Worm (Caenorhabditis elegans) whole organism, late embryonic: ENCODE results near the gene delm-1.

Experiments used
- C08G9.2 ChIP-seq: sonication (generic microtip); optimal IDR thresholded peaks from 2 replicates; lab custom pipeline; 2016; ENCODE audit warnings: mild to moderate bottlenecking, missing genetic modification characterization, moderate library complexity, missing compliant biosample characterization
- C38D4.7 ChIP-seq: fragments of 200-800 bp; sonication (Bioruptor generic); optimal IDR thresholded peaks from 2 replicates; lab custom pipeline; 2018; ENCODE audit warnings: mild to moderate bottlenecking, missing genetic modification characterization, moderate library complexity, missing compliant biosample characterization
- F13H6.1 ChIP-seq: sonication (generic microtip); optimal IDR thresholded peaks from 2 replicates; lab custom pipeline; 2016; ENCODE audit warnings: missing genetic modification characterization, missing compliant biosample characterization
- K02D7.2 ChIP-seq: sonication (generic microtip); optimal IDR thresholded peaks from 2 replicates; lab custom pipeline; 2017; ENCODE audit warnings: mild to moderate bottlenecking, missing genetic modification characterization, missing compliant biosample characterization
- K09A11.1 ChIP-seq: sonication (generic microtip); optimal IDR thresholded peaks from 2 replicates; lab custom pipeline; 2017; ENCODE audit warnings: antibody characterized with exemption, mild to moderate bottlenecking, missing genetic modification characterization, missing compliant biosample characterization; ENCODE audit not compliant: insufficient read depth
- T23F11.4 ChIP-seq: fragments of 200-800 bp; sonication (Bioruptor generic); optimal IDR thresholded peaks from 2 replicates; lab custom pipeline; 2018; ENCODE audit warnings: mild to moderate bottlenecking, missing genetic modification characterization, missing compliant biosample characterization
- ama-1 ChIP-seq: fragments of 150-350 bp; optimal IDR thresholded peaks from 2 replicates; lab custom pipeline; 2014
- ceh-14 ChIP-seq: sonication (generic microtip); optimal IDR thresholded peaks from 2 replicates; lab custom pipeline; 2016; ENCODE audit warnings: missing genotype, missing genetic modification characterization, missing compliant biosample characterization
- ceh-18 ChIP-seq: sonication (generic microtip); optimal IDR thresholded peaks from 2 replicates; lab custom pipeline; 2016; ENCODE audit warnings: missing genetic modification characterization, missing compliant biosample characterization
- ceh-19 ChIP-seq: fragments of 200-800 bp; sonication (Bioruptor generic); optimal IDR thresholded peaks from 2 replicates; lab custom pipeline; 2018; ENCODE audit warnings: mild to moderate bottlenecking, missing genetic modification characterization, missing compliant biosample characterization
- ceh-2 ChIP-seq: sonication (generic microtip); optimal IDR thresholded peaks from 2 replicates; lab custom pipeline; 2016; ENCODE audit warnings: missing genotype, missing genetic modification characterization, missing compliant biosample characterization
- ceh-24 ChIP-seq: sonication (generic microtip); optimal IDR thresholded peaks from 2 replicates; lab custom pipeline; 2016; ENCODE audit warnings: mild to moderate bottlenecking, missing genetic modification characterization, missing compliant biosample characterization
- ceh-31 ChIP-seq: sonication (generic microtip); optimal IDR thresholded peaks from 2 replicates; lab custom pipeline; 2016; ENCODE audit warnings: missing genetic modification characterization, missing compliant biosample characterization
- ceh-34 ChIP-seq: sonication (generic microtip); optimal IDR thresholded peaks from 2 replicates; lab custom pipeline; 2016; ENCODE audit warnings: mild to moderate bottlenecking, missing genetic modification characterization, missing compliant biosample characterization
- ceh-48 ChIP-seq: sonication (generic microtip); optimal IDR thresholded peaks from 2 replicates; lab custom pipeline; 2016; ENCODE audit warnings: missing genetic modification characterization, inconsistent platforms, missing compliant biosample characterization
- dmd-4 ChIP-seq: sonication (generic microtip); optimal IDR thresholded peaks from 2 replicates; lab custom pipeline; 2016; ENCODE audit warnings: borderline replicate concordance, missing genetic modification characterization, missing compliant biosample characterization
- elt-2 ChIP-seq: sonication (generic microtip); optimal IDR thresholded peaks from 2 replicates; lab custom pipeline; 2016; ENCODE audit warnings: missing genetic modification reagents, missing genetic modification characterization, missing compliant biosample characterization
- ets-4 ChIP-seq: sonication (generic microtip); optimal IDR thresholded peaks from 2 replicates; lab custom pipeline; 2016; ENCODE audit warnings: missing genetic modification characterization, missing compliant biosample characterization
- fax-1 ChIP-seq: sonication (generic microtip); optimal IDR thresholded peaks from 2 replicates; lab custom pipeline; 2016; ENCODE audit warnings: missing genotype, missing genetic modification characterization, missing compliant biosample characterization
- fkh-10 ChIP-seq: fragments of 150-350 bp; optimal IDR thresholded peaks from 2 replicates; lab custom pipeline; 2014; ENCODE audit warnings: missing biosample characterization, missing genetic modification reagents, missing genetic modification characterization
- fkh-6 ChIP-seq: sonication (generic microtip); optimal IDR thresholded peaks from 2 replicates; lab custom pipeline; 2016; ENCODE audit warnings: missing genetic modification characterization, missing compliant biosample characterization
- gmeb-2 ChIP-seq: sonication (generic microtip); optimal IDR thresholded peaks from 2 replicates; lab custom pipeline; 2016; ENCODE audit warnings: missing genetic modification characterization, inconsistent platforms, missing compliant biosample characterization
- hlh-13 ChIP-seq: fragments of 200-800 bp; sonication (Bioruptor generic); optimal IDR thresholded peaks from 2 replicates; lab custom pipeline; 2018; ENCODE audit warnings: mild to moderate bottlenecking, missing genetic modification characterization, missing compliant biosample characterization
- hlh-15 ChIP-seq: sonication (generic microtip); optimal IDR thresholded peaks from 2 replicates; lab custom pipeline; 2016; ENCODE audit warnings: missing genetic modification characterization, missing compliant biosample characterization
- hlh-6 ChIP-seq: sonication (generic microtip); optimal IDR thresholded peaks from 2 replicates; lab custom pipeline; 2016; ENCODE audit warnings: missing genotype, missing genetic modification characterization, missing compliant biosample characterization
- hlh-8 ChIP-seq: sonication (generic microtip); optimal IDR thresholded peaks from 2 replicates; lab custom pipeline; 2016; ENCODE audit warnings: missing genotype, missing genetic modification characterization, missing compliant biosample characterization
- lim-6 ChIP-seq: sonication (generic microtip); optimal IDR thresholded peaks from 2 replicates; lab custom pipeline; 2016; ENCODE audit warnings: missing genetic modification characterization, missing compliant biosample characterization
- madf-2 ChIP-seq: sonication (generic microtip); optimal IDR thresholded peaks from 2 replicates; lab custom pipeline; 2017; ENCODE audit warnings: missing genetic modification characterization, missing compliant biosample characterization
- mec-3 ChIP-seq: sonication (generic microtip); optimal IDR thresholded peaks from 2 replicates; lab custom pipeline; 2016; ENCODE audit warnings: borderline replicate concordance, missing genetic modification characterization, missing compliant biosample characterization
- nhr-11 ChIP-seq: fragments of 150-350 bp; optimal IDR thresholded peaks from 2 replicates; lab custom pipeline; 2014; ENCODE audit warnings: missing biosample characterization, missing genetic modification characterization
- nhr-232 ChIP-seq: sonication (generic microtip); optimal IDR thresholded peaks from 2 replicates; lab custom pipeline; 2016; ENCODE audit warnings: missing genetic modification characterization, missing compliant biosample characterization
- npax-4 ChIP-seq: sonication (generic microtip); optimal IDR thresholded peaks from 2 replicates; lab custom pipeline; 2016; ENCODE audit warnings: missing genetic modification characterization, missing compliant biosample characterization
- pag-3 ChIP-seq: sonication (generic microtip); optimal IDR thresholded peaks from 2 replicates; lab custom pipeline; 2016; ENCODE audit warnings: missing compliant biosample characterization, missing genetic modification characterization, borderline replicate concordance
- pat-9 ChIP-seq: fragments of 200-800 bp; sonication (Bioruptor generic); optimal IDR thresholded peaks from 2 replicates; lab custom pipeline; 2018; ENCODE audit warnings: mild to moderate bottlenecking, missing genetic modification characterization, moderate library complexity, missing compliant biosample characterization
- pha-2 ChIP-seq: sonication (generic microtip); optimal IDR thresholded peaks from 2 replicates; lab custom pipeline; 2017; ENCODE audit warnings: mild to moderate bottlenecking, missing genetic modification characterization, missing compliant biosample characterization
- pqm-1 ChIP-seq: sonication (generic microtip); optimal IDR thresholded peaks from 2 replicates; lab custom pipeline; 2016; ENCODE audit warnings: missing genetic modification characterization, missing compliant biosample characterization
- pros-1 ChIP-seq: fragments of 150-350 bp; optimal IDR thresholded peaks from 2 replicates; lab custom pipeline; 2014; ENCODE audit warnings: missing biosample characterization, missing genetic modification reagents, missing genetic modification characterization
- sdc-2 ChIP-seq: sonication (generic microtip); optimal IDR thresholded peaks from 2 replicates; lab custom pipeline; 2016; ENCODE audit warnings: missing genotype, missing genetic modification characterization, missing compliant biosample characterization
- sox-2 ChIP-seq: fragments of 200-800 bp; sonication (Bioruptor generic); IDR thresholded peaks from 2 replicates; pipeline ENCODE4 v1.3.6; 2022; ENCODE audit warnings: missing genetic modification reagents, missing genetic modification characterization, missing compliant biosample characterization
- sox-4 ChIP-seq: sonication (generic microtip); optimal IDR thresholded peaks from 2 replicates; lab custom pipeline; 2017; ENCODE audit warnings: mild to moderate bottlenecking, missing genetic modification characterization, inconsistent platforms, missing compliant biosample characterization
- syd-9 ChIP-seq: sonication (generic microtip); optimal IDR thresholded peaks from 2 replicates; lab custom pipeline; 2016; ENCODE audit warnings: mild to moderate bottlenecking, missing genetic modification characterization, moderate library complexity, missing compliant biosample characterization
- tbx-2 ChIP-seq: sonication (generic microtip); optimal IDR thresholded peaks from 2 replicates; lab custom pipeline; 2016; ENCODE audit warnings: missing genetic modification characterization, missing compliant biosample characterization
- unc-3 ChIP-seq, 2 experiments: fragments of 200-800 bp in 1 of 2; sonication (Bioruptor generic) in 1 of 2; sonication (generic microtip) in 1 of 2; conservative IDR thresholded peaks in 1 of 2; optimal IDR thresholded peaks in 1 of 2; 2 replicates each; pipeline versions ENCODE4 v1.3.6 to Lab custom; 2016 to 2022; ENCODE audit warnings: missing compliant biosample characterization in 2 of 2, missing genetic modification characterization in 2 of 2, missing genetic modification reagents in 1 of 2
- zip-5 ChIP-seq: sonication (generic microtip); optimal IDR thresholded peaks from 2 replicates; lab custom pipeline; 2016; ENCODE audit warnings: missing genetic modification characterization, missing compliant biosample characterization
- ztf-16 ChIP-seq: sonication (generic microtip); optimal IDR thresholded peaks from 2 replicates; lab custom pipeline; 2017; ENCODE audit warnings: missing genetic modification characterization, missing compliant biosample characterization

Gene delm-1

DNA sequence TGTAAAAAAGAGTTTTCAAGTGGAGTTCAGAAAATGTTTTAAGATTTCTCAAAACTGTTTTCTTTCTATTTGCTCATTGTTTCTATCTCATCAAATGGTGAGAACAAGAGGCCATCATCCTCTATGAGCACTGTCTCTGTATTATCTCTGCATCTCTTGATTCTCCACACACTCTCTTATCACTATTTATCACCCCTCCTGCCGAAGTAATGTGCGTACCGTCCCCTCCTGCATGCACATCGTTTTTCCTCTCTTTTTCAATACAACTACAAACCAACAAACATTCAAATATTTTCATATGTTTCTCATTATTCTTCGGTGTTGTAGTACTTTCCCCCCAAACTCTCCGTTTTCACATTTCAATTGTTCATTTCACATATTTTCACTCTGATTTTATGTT lies 18.8 kb downstream of the delm-1 start:
- no peak for TF ChIP-seq ceh-24 (tag; lab: Kevin White, UChicago)
- TF ChIP-seq ztf-16 (tag; lab: Kevin White, UChicago): no peak
- no peak for TF ChIP-seq dmd-4
- TF ChIP-seq ceh-31 (tag; lab: Kevin White, UChicago): no peak
- no peak for TF ChIP-seq T23F11.4 (GFP tag; lab: Kevin White, UChicago)
- TF ChIP-seq hlh-15 (tag; lab: Kevin White, UChicago): no peak
- TF ChIP-seq C08G9.2 (tag; lab: Kevin White, UChicago): no peak
- no peak for TF ChIP-seq nhr-11
- no peak for TF ChIP-seq pqm-1 (tag; lab: Kevin White, UChicago)
- no peak for TF ChIP-seq F13H6.1 (tag; lab: Kevin White, UChicago)
- TF ChIP-seq unc-3 (GFP tag; conservative IDR thresholded peaks at IDR 0.05; lab: Robert Waterston, UW): no peak
- no peak for TF ChIP-seq unc-3 (tag; optimal IDR thresholded peaks at IDR 0.05; lab: Kevin White, UChicago)
- TF ChIP-seq fkh-6 (tag; lab: Kevin White, UChicago): no peak
- TF ChIP-seq mec-3 (tag; lab: Kevin White, UChicago): no peak
- TF ChIP-seq sox-4 (tag; lab: Kevin White, UChicago): no peak
- no peak for TF ChIP-seq sdc-2 (tag; lab: Kevin White, UChicago)
- TF ChIP-seq sox-2: no peak
- TF ChIP-seq gmeb-2: no peak

DNA sequence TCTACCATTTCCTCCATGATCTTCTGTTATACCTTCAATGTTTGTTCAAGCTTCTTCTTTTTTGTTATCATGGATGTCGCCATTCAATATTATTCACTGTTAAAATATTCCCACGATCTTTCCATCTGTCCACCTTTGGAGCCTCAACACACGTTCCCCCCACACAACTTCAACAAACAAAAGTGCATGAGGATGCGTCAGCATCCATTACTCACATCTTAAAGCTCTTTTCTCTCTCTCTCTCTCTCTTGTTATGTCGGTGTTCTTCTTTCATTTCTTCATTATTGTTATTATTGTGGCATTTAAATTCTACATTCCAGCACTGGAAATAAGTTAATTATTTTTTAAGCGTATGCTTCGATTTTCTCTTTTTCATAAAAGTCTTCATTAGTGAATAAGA lies 21.2 kb downstream of the delm-1 start:
- TF ChIP-seq unc-3 (GFP tag; conservative IDR thresholded peaks at IDR 0.05; lab: Robert Waterston, UW) (no peak), unc-3 (tag; optimal IDR thresholded peaks at IDR 0.05; lab: Kevin White, UChicago) (no peak), hlh-6 (tag; lab: Kevin White, UChicago) (no peak), pros-1 (no peak), nhr-232 (tag; lab: Kevin White, UChicago) (no peak), fax-1 (tag; lab: Kevin White, UChicago) (no peak), pag-3 (tag; lab: Kevin White, UChicago) (no peak), syd-9 (tag; lab: Kevin White, UChicago) (no peak), C38D4.7 (no peak)

DNA sequence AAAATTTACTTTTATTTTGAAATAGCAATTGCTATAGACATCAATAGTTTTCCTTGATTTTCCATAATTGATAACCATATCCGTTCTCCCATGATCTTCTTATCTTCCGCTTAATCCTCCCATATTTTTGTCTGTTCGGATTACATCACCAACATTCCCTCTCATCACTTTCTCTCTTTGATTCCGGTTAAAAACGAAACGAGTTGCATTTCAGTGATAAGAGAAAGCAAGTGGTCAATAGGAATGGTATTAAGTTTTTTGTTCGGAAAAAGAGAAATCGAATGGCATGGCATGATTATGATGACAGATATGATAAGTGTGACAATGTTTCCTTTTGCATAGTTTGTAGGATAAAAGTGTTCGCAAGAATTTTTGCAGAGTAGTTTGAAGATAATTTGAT lies 23.3 kb downstream of the delm-1 start:
- TF ChIP-seq K02D7.2 (tag; lab: Kevin White, UChicago): no peak
- no peak for TF ChIP-seq ceh-34 (tag; lab: Kevin White, UChicago)
- TF ChIP-seq syd-9 (tag; lab: Kevin White, UChicago): no peak

DNA sequence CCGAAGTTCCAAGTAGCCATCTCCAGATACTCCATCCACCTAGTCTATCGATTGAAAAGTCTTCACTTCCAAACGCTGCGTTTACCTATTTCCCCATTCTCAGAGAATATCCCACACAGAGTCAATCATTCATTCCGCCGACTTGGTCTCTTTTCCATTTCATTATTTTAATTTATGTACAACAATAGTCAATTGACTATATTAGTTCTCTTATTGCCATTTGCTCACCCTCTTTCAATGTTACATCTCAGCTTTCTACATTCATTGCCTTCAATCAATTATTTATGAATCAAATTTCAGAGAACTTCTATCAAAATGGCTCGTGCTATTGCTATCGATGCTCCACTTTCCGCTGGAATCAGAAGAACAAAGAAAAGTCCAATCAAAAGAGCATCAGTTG lies 26.6 kb downstream of the delm-1 start, which contains the start of gene aly-1:
Gene aly-1 (plus strand): TSS at position 301 of the 400 bp plus-strand sequence.
- TF ChIP-seq zip-5 (tag; lab: Kevin White, UChicago) (no peak), C08G9.2 (tag; lab: Kevin White, UChicago) (no peak), C38D4.7 (no peak), tbx-2 (no peak), ceh-2 (tag; lab: Kevin White, UChicago) (no peak), pha-2 (tag; lab: Kevin White, UChicago) (no peak), ets-4 (tag; lab: Kevin White, UChicago) (no peak), ceh-19 (GFP tag; lab: Kevin White, UChicago) (no peak), fkh-6 (tag; lab: Kevin White, UChicago) (no peak), nhr-232 (tag; lab: Kevin White, UChicago) (no peak), madf-2 (tag; lab: Kevin White, UChicago) (no peak), npax-4 (tag; lab: Kevin White, UChicago) (no peak)

DNA sequence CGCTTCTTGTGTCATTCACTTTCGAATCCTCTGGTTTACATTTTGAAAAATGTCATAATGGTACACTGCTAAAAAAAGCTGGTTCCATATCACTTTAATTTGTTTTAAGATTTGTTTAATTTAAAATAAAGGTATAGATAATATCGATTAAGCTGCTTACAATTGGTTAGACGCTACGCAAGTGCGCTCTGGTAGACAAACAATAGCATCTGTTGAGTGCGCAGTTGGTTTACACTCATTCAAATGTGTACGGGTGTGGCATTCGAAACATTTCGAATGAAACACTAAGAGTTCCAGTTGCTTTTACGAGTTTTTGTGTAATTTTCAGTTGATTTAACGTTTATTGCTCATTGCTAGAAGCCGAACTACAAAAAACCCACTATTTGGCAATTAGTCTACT lies 27.8 kb downstream of the delm-1 start:
- TF ChIP-seq elt-2 (tag; lab: Kevin White, UChicago) (peak; percentile 19), ceh-14 (no peak), hlh-13 (GFP tag; lab: Kevin White, UChicago) (no peak), ama-1 (lab: Kevin White, UChicago) (no peak), K09A11.1 (tag; lab: Kevin White, UChicago) (no peak), pros-1 (no peak), pat-9 (tag; lab: Kevin White, UChicago) (peak; percentile 15), hlh-8 (tag; lab: Kevin White, UChicago) (peak; percentile 47), pha-2 (tag; lab: Kevin White, UChicago) (no peak), dmd-4 (no peak), fkh-10 (GFP tag; lab: Kevin White, UChicago) (no peak), tbx-2 (peak; percentile 1), pag-3 (tag; lab: Kevin White, UChicago) (no peak), ceh-48 (tag; lab: Kevin White, UChicago) (peak; percentile 40), lim-6 (tag; lab: Kevin White, UChicago) (no peak), ceh-18 (tag; lab: Kevin White, UChicago) (no peak), hlh-15 (tag; lab: Kevin White, UChicago) (no peak)
